Worm (Caenorhabditis elegans): ENCODE measurements around the gene inx-2.

inx-2 gene

DNA sequence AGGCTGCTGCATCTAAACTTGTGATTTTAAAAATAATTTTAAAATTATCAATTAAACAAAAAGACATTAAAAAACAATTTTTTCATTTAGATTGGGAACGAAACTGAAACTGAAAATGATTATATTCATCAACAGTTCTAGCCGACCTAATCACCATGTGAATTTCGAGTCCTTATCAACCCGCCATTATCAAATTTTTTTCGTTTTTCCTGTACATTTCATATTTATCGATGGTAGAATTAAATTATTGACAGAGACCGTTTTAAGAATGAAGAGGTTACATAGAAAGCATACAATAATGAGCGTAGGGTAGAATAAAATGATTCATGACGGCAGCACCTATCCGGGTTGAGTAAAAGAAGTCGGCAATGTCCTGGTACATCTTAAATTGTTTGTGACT is 27.7 kb upstream of the inx-2 start, which contains the start of gene asm-2:
asm-2 (minus strand) TSS at position 12 of the 400 bp plus-strand sequence.
- TF ChIP-seq F57C9.4 (tag; optimal IDR thresholded peaks at IDR 0.05) (no peak), F49E8.2 (tag; optimal IDR thresholded peaks at IDR 0.05; ENCODE audit: insufficient read depth) (no peak), dox-1 (GFP tag; IDR thresholded peaks at IDR 0.05) (no peak), rpc-1 (optimal IDR thresholded peaks at IDR 0.05) (no peak), rpc-1 (tag; optimal IDR thresholded peaks at IDR 0.05) (no peak), nhr-80 (tag; optimal IDR thresholded peaks at IDR 0.05) (peak; percentile 83), hmg-1.2 (GFP tag; IDR thresholded peaks at IDR 0.05) (no peak), hrde-1 (tag; optimal IDR thresholded peaks at IDR 0.05; ENCODE audit: borderline replicate concordance) (no peak), K12H6.12 (tag; optimal IDR thresholded peaks at IDR 0.05) (no peak)

DNA sequence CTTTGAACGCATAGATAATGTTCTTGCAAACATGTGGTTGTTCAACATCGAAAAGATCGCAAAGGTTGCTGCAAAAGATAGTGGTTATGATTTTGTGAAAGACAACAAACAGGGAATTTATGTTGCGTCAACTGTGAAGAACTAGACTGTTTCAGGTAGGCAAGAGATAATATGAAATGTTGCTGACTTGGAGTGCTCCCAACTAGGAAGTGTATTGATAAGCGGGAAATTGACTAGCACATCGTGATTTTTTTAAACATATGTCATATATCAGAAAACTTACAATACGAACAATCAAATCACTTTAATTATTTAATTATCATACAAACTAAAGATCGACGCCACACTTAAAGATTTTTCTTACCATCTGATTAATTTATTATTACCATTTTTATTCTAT is 26.7 kb upstream of the inx-2 start:
- TF ChIP-seq let-526 (GFP tag; IDR thresholded peaks at IDR 0.05) (no peak), nhr-80 (tag; optimal IDR thresholded peaks at IDR 0.05) (peak; percentile 41)

DNA sequence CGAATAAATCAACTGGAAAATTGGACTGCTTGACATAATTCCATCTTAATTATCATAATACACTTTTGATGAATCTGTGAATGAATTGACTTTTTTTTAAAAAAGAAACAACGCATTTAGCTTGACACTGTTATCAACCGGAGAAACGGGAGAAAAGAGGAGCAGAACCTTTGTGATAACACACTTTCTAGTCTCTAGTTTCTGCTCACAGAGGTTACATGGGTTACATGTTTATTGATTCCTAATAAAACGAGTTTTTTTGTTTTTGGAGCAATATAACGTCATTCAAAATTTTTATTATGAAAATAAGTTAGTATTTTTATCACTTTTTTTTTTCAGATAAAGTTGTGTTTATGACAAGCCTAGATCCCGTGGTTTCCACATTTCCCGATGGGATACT is 21.4 kb upstream of the inx-2 start, which contains the start of gene hizr-1:
hizr-1 (plus strand) TSS at position 340 of the 400 bp plus-strand sequence.
- no peak for TF ChIP-seq madf-8 (GFP tag; conservative IDR thresholded peaks at IDR 0.05)
- peak; percentile 63 for TF ChIP-seq nhr-80 (tag; optimal IDR thresholded peaks at IDR 0.05)

DNA sequence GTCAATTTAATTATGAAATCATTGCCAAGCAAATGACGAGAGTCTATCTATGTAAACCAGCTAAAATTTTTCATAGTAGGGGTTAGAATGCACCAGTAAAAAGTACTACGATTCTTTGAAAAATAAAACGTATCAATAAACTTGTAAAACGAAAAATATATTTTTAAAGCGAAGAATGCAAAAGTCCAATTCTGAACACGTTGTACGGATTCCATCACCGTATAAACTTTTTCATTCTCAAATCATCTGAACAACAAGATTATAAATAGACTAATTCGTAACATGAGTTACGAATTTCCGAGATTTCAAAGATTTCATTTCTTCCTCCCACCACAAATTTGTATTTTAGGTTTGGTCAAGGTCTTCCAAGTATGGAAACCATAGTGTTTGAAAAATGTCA is 20.2 kb upstream of the inx-2 start, which contains the start of gene nlp-57:
nlp-57 (plus strand) TSS at position 301 of the 400 bp plus-strand sequence.
- TF ChIP-seq sea-2 (GFP tag; IDR thresholded peaks at IDR 0.05): no peak
- no peak for TF ChIP-seq ztf-22 (GFP tag; optimal IDR thresholded peaks at IDR 0.05)
- TF ChIP-seq repo-1 (tag; optimal IDR thresholded peaks at IDR 0.05): no peak
- TF ChIP-seq ZK185.1 (tag; optimal IDR thresholded peaks at IDR 0.05; ENCODE audit: poor library complexity, severe bottlenecking): no peak
- TF ChIP-seq D2030.7 (GFP tag; IDR thresholded peaks at IDR 0.05): no peak
- TF ChIP-seq egl-44 (GFP tag; IDR thresholded peaks at IDR 0.05): no peak
- TF ChIP-seq lin-54 (GFP tag; optimal IDR thresholded peaks at IDR 0.05): no peak
- no peak for TF ChIP-seq tbp1 (GFP tag; optimal IDR thresholded peaks at IDR 0.05)

DNA sequence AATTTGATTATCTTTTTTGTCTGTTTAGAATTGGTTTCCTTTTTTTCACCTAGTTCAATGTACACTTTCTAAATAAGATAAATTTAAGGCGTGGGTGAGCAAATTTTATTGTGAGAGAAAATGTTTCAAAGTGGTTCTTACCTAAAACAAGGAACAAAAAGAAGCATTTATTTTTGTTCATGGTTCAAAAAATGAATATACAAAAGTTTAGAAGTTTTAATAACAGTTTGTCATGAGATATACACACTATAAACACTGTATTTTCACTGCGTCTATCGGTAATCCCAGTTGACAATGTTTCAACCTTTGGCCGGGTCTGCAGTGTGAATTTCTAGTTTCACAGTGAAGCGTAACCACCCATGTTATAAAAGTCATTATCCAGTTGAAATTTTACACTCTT is 18.9 kb upstream of the inx-2 start, which contains the start of gene F08G12.11:
F08G12.11 (minus strand) TSS at position 181 of the 400 bp plus-strand sequence.
- TF ChIP-seq aptf-3 (GFP tag; IDR thresholded peaks at IDR 0.05): no peak

DNA sequence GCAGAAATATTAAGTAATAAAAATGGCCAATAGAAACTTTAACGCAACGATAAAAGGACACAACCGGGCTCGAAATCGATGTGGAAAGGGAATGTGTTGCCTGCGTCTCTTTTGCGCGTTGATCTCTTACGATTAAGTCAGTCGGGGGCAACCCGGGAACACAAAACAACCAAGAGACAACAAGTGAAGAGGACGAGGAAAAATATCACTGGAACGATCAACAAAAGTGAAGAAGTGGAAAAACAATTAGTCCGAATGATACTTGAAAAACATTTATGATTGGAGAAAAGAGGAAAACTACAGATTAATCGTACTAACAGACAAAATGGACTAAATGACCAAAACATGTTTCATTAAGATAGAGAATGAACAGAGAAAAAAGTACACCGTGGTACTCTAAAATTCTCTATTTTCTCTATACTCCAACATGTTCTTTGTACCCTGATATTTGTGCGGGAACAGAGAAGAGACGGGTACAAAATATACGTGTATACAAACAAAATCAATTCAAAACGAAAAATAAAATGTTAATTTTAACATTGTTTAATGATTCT is 13.8 kb upstream of the inx-2 start, which contains the start of gene F08G12.5:
F08G12.5 (minus strand) TSS at position 1 of the 554 bp plus-strand sequence.
- no peak for TF ChIP-seq ztf-22 (GFP tag; optimal IDR thresholded peaks at IDR 0.05)
- TF ChIP-seq F39B2.1 (GFP tag; IDR thresholded peaks at IDR 0.05): no peak

DNA sequence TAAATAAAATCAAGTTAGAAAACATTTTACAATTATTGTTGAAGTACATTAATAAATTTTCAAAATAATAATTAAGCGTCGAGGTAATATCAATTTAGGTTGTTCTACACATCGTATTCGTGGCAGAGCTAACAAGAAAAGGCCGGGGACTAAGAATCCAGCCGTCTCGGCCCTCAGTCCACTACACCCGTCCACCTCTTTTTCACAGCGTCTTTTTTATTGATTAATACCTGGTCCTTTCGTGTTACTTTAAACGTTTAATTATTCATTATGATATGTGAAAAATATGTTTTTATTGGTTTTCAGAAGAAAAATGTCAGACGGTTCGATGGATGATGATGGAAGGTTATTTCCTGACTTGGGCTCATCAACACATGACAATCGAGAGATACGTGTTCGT is 10.5 kb upstream of the inx-2 start, which contains the start of gene vhl-1:
vhl-1 (plus strand) TSS at position 301 of the 400 bp plus-strand sequence.
- no peak for TF ChIP-seq pbrm-1 (GFP tag; IDR thresholded peaks at IDR 0.05)
- TF ChIP-seq ceh-27 (GFP tag; optimal IDR thresholded peaks at IDR 0.05): no peak
- TF ChIP-seq him-1 (tag; optimal IDR thresholded peaks at IDR 0.05): no peak
- no peak for TF ChIP-seq F57A8.1 (GFP tag; optimal IDR thresholded peaks at IDR 0.05)
- no peak for TF ChIP-seq sptf-2 (GFP tag; optimal IDR thresholded peaks at IDR 0.05)
- no peak for TF ChIP-seq rec-8 (tag; optimal IDR thresholded peaks at IDR 0.05)
- no peak for TF ChIP-seq Y53F4B.3 (GFP tag; IDR thresholded peaks at IDR 0.05)
- TF ChIP-seq T07F8.4 (tag; optimal IDR thresholded peaks at IDR 0.05): no peak
- no peak for TF ChIP-seq B0336.3 (GFP tag; IDR thresholded peaks at IDR 0.05)
- TF ChIP-seq hlh-12 (tag; optimal IDR thresholded peaks at IDR 0.05): no peak
- TF ChIP-seq hlh-26 (GFP tag; conservative IDR thresholded peaks at IDR 0.05): no peak

All from whole organism, young adult.